Worm (Caenorhabditis elegans) whole organism, L4 larva: ENCODE data around the gene F16B12.4.

ENCODE experiments used
- D1046.2 ChIP-seq: fragments of 200-800 bp; sonication (Bioruptor generic); IDR thresholded peaks from 2 replicates; pipeline ENCODE4 v1.3.6; 2022; ENCODE audit warnings: missing genetic modification characterization, missing compliant biosample characterization
- F44E2.7 ChIP-seq: fragments of 200-800 bp; sonication (Bioruptor generic); IDR thresholded peaks from 2 replicates; pipeline ENCODE4 v2.1.2; 2022; ENCODE audit warnings: missing genetic modification characterization, missing compliant biosample characterization
- F49E8.2 ChIP-seq: sonication (generic microtip); optimal IDR thresholded peaks from 2 replicates; lab custom pipeline; 2016; ENCODE audit warnings: missing compliant biosample characterization, mild to moderate bottlenecking, missing genetic modification characterization, borderline replicate concordance
- Y75B8A.6 ChIP-seq: fragments of 200-800 bp; sonication (Bioruptor generic); IDR thresholded peaks from 2 replicates; pipeline ENCODE4 v1.3.6; 2022; ENCODE audit warnings: missing genetic modification reagents, missing genetic modification characterization, missing compliant biosample characterization
- aha-1 ChIP-seq: fragments of 150-350 bp; peaks from one replicate; lab custom pipeline; 2014; ENCODE audit warnings: missing biosample characterization, missing genetic modification characterization
- ama-1 ChIP-seq: fragments of 150-350 bp; optimal IDR thresholded peaks from 2 replicates; lab custom pipeline; 2014; ENCODE audit warnings: inconsistent platforms, mixed read lengths
- ceh-20 ChIP-seq: fragments of 200-800 bp; sonication (Bioruptor generic); IDR thresholded peaks from 2 replicates; pipeline ENCODE4 v1.3.6; 2022; ENCODE audit warnings: missing genetic modification reagents, missing genetic modification characterization, missing compliant biosample characterization
- ceh-32 ChIP-seq: sonication (generic microtip); optimal IDR thresholded peaks from 2 replicates; lab custom pipeline; 2016; ENCODE audit warnings: mild to moderate bottlenecking, missing genetic modification characterization, missing compliant biosample characterization; ENCODE audit not compliant: poor library complexity
- daf-12 ChIP-seq: fragments of 150-350 bp; optimal IDR thresholded peaks from 2 replicates; lab custom pipeline; 2014; ENCODE audit warnings: missing biosample characterization, missing genetic modification reagents, missing genetic modification characterization
- daf-16 ChIP-seq, 3 experiments: sonication (generic microtip); optimal IDR thresholded peaks; 2 replicates each; lab custom pipeline; 2016 to 2017; ENCODE audit warnings: missing genetic modification characterization in 3 of 3, missing genetic modification reagents in 3 of 3, mild to moderate bottlenecking in 2 of 3, missing compliant biosample characterization in 2 of 3, missing biosample characterization in 1 of 3, moderate library complexity in 1 of 3
- dmd-8 ChIP-seq: fragments of 200-800 bp; sonication (Bioruptor generic); IDR thresholded peaks from 2 replicates; pipeline ENCODE4 v1.3.6; 2022; ENCODE audit warnings: missing genetic modification characterization, missing compliant biosample characterization
- duxl-1 ChIP-seq: sonication (generic microtip); optimal IDR thresholded peaks from 2 replicates; lab custom pipeline; 2016; ENCODE audit warnings: mild to moderate bottlenecking, missing genetic modification characterization, moderate library complexity, missing compliant biosample characterization; ENCODE audit not compliant: poor library complexity
- fkh-10 ChIP-seq: fragments of 150-350 bp; optimal IDR thresholded peaks from 2 replicates; lab custom pipeline; 2014; ENCODE audit warnings: missing biosample characterization, missing genetic modification reagents, missing genetic modification characterization
- fos-1 ChIP-seq: fragments of 150-350 bp; optimal IDR thresholded peaks from 2 replicates; lab custom pipeline; 2014; ENCODE audit warnings: missing biosample characterization, missing genetic modification characterization
- hlh-11 ChIP-seq: fragments of 200-800 bp; sonication (Bioruptor generic); optimal IDR thresholded peaks from 2 replicates; lab custom pipeline; 2018; ENCODE audit warnings: mild to moderate bottlenecking, missing genetic modification characterization, missing compliant biosample characterization
- hlh-30 ChIP-seq: sonication (generic microtip); optimal IDR thresholded peaks from 2 replicates; lab custom pipeline; 2017; ENCODE audit warnings: antibody characterized with exemption, mild to moderate bottlenecking, missing genetic modification characterization, missing compliant biosample characterization; ENCODE audit not compliant: insufficient read depth
- hmg-1.1 ChIP-seq: fragments of 200-800 bp; sonication (Bioruptor generic); IDR thresholded peaks from 2 replicates; pipeline ENCODE4 v1.3.6; 2022; ENCODE audit warnings: missing genetic modification reagents, missing genetic modification characterization, missing compliant biosample characterization
- lin-1 ChIP-seq: fragments of 200-800 bp; sonication (Bioruptor generic); IDR thresholded peaks from 2 replicates; pipeline ENCODE4 v1.3.6; 2022; ENCODE audit warnings: missing genetic modification reagents, missing genetic modification characterization, missing compliant biosample characterization
- lsy-2 ChIP-seq, 2 experiments: fragments of 150-350 bp in 1 of 2; sonication (generic microtip) in 1 of 2; optimal IDR thresholded peaks; 2 replicates each; lab custom pipeline; 2014 to 2017; ENCODE audit warnings: missing biosample characterization in 2 of 2, missing genetic modification characterization in 2 of 2
- madf-5 ChIP-seq, 2 experiments: fragments of 200-800 bp; sonication (Bioruptor generic); IDR thresholded peaks; 2 replicates each; pipeline ENCODE4 v1.3.6; 2022; ENCODE audit warnings: missing compliant biosample characterization in 2 of 2, missing genetic modification characterization in 2 of 2
- mdl-1 ChIP-seq, 2 experiments: fragments of 150-350 bp in 1 of 2; sonication (generic microtip) in 1 of 2; optimal IDR thresholded peaks; 2 replicates each; lab custom pipeline; 2014 to 2017; ENCODE audit warnings: missing biosample characterization in 2 of 2, missing genetic modification characterization in 2 of 2
- mep-1 ChIP-seq: fragments of 150-350 bp; sonication (generic microtip); optimal IDR thresholded peaks from 3 replicates; lab custom pipeline; 2014; ENCODE audit warnings: missing biosample characterization, missing genetic modification characterization
- mxl-3 ChIP-seq: fragments of 200-800 bp; sonication (Bioruptor generic); optimal IDR thresholded peaks from 2 replicates; lab custom pipeline; 2018; ENCODE audit warnings: mild to moderate bottlenecking, missing genetic modification characterization, missing compliant biosample characterization
- nhr-11 ChIP-seq: fragments of 150-350 bp; optimal IDR thresholded peaks from 2 replicates; lab custom pipeline; 2014; ENCODE audit warnings: missing biosample characterization, missing genetic modification characterization
- nhr-237 ChIP-seq: sonication (generic microtip); optimal IDR thresholded peaks from 2 replicates; lab custom pipeline; 2017; ENCODE audit warnings: missing biosample characterization, missing genetic modification characterization
- nhr-25 ChIP-seq: sonication (generic microtip); optimal IDR thresholded peaks from 2 replicates; lab custom pipeline; 2017; ENCODE audit warnings: missing genetic modification characterization, mild to moderate bottlenecking, missing compliant biosample characterization, antibody characterized with exemption, moderate library complexity, borderline replicate concordance; ENCODE audit not compliant: insufficient read depth
- nhr-28 ChIP-seq: fragments of 150-350 bp; optimal IDR thresholded peaks from 2 replicates; lab custom pipeline; 2014; ENCODE audit warnings: missing biosample characterization, missing genetic modification characterization
- nhr-48 ChIP-seq: sonication (generic microtip); optimal IDR thresholded peaks from 2 replicates; lab custom pipeline; 2016; ENCODE audit warnings: mild to moderate bottlenecking, missing genetic modification characterization, missing compliant biosample characterization
- nhr-6 ChIP-seq: fragments of 150-350 bp; optimal IDR thresholded peaks from 2 replicates; lab custom pipeline; 2014; ENCODE audit warnings: missing biosample characterization, missing genetic modification characterization
- nhr-76 ChIP-seq: fragments of 150-350 bp; optimal IDR thresholded peaks from 2 replicates; lab custom pipeline; 2014; ENCODE audit warnings: missing biosample characterization, missing genetic modification characterization
- nhr-77 ChIP-seq: fragments of 150-350 bp; optimal IDR thresholded peaks from 2 replicates; lab custom pipeline; 2014; ENCODE audit warnings: missing biosample characterization, missing genetic modification characterization
- pha-4 ChIP-seq, 2 experiments: fragments of 150-350 bp in 1 of 2; fragments of 200-800 bp in 1 of 2; sonication (Bioruptor generic) in 1 of 2; IDR thresholded peaks in 1 of 2; optimal IDR thresholded peaks in 1 of 2; 2 replicates each; pipeline versions ENCODE4 v1.3.6 to Lab custom; 2014 to 2022; ENCODE audit warnings: missing genetic modification characterization in 2 of 2, missing genetic modification reagents in 2 of 2, missing biosample characterization in 1 of 2, missing compliant biosample characterization in 1 of 2
- rbr-2 ChIP-seq: sonication (generic microtip); optimal IDR thresholded peaks from 2 replicates; lab custom pipeline; 2016; ENCODE audit warnings: missing genotype, missing genetic modification characterization, missing compliant biosample characterization
- saeg-2 ChIP-seq: fragments of 200-800 bp; sonication (Bioruptor generic); IDR thresholded peaks from 2 replicates; pipeline ENCODE4 v1.3.6; 2022; ENCODE audit warnings: missing genetic modification reagents, missing genetic modification characterization, missing compliant biosample characterization
- sdz-12 ChIP-seq: fragments of 200-800 bp; sonication (Bioruptor generic); optimal IDR thresholded peaks from 2 replicates; lab custom pipeline; 2018; ENCODE audit warnings: mild to moderate bottlenecking, missing genetic modification characterization, missing compliant biosample characterization
- spr-1 ChIP-seq: sonication (generic microtip); optimal IDR thresholded peaks from 2 replicates; lab custom pipeline; 2016; ENCODE audit warnings: mild to moderate bottlenecking, missing genetic modification characterization, missing compliant biosample characterization
- tag-97 ChIP-seq: fragments of 200-800 bp; sonication (Bioruptor generic); IDR thresholded peaks from 2 replicates; pipeline ENCODE4 v1.3.6; 2022; ENCODE audit warnings: missing genetic modification characterization, missing compliant biosample characterization
- tra-1 ChIP-seq: fragments of 200-800 bp; sonication (Bioruptor generic); IDR thresholded peaks from 2 replicates; pipeline ENCODE4 v1.3.6; 2022; ENCODE audit warnings: missing genetic modification reagents, missing genetic modification characterization, missing compliant biosample characterization
- unc-39 ChIP-seq: sonication (generic microtip); optimal IDR thresholded peaks from 2 replicates; lab custom pipeline; 2017; ENCODE audit warnings: missing biosample characterization, missing genetic modification characterization
- unc-62 ChIP-seq, 3 experiments: fragments of 150-350 bp in 1 of 3; sonication (generic microtip); optimal IDR thresholded peaks in 2 of 3; peaks in 1 of 3; 1 replicate in 1 of 3; 2 replicates in 2 of 3; lab custom pipeline; 2014 to 2017; ENCODE audit warnings: missing biosample characterization in 3 of 3, missing genetic modification characterization in 3 of 3, missing genetic modification reagents in 3 of 3, missing genotype in 1 of 3
- vab-7 ChIP-seq: fragments of 200-800 bp; sonication (Bioruptor generic); IDR thresholded peaks from 2 replicates; pipeline ENCODE4 v1.3.6; 2022; ENCODE audit warnings: missing genetic modification reagents, missing genetic modification characterization, missing compliant biosample characterization
- zip-2 ChIP-seq: fragments of 150-350 bp; optimal IDR thresholded peaks from 2 replicates; lab custom pipeline; 2014; ENCODE audit warnings: missing biosample characterization, missing genetic modification characterization

F16B12.4 gene

DNA sequence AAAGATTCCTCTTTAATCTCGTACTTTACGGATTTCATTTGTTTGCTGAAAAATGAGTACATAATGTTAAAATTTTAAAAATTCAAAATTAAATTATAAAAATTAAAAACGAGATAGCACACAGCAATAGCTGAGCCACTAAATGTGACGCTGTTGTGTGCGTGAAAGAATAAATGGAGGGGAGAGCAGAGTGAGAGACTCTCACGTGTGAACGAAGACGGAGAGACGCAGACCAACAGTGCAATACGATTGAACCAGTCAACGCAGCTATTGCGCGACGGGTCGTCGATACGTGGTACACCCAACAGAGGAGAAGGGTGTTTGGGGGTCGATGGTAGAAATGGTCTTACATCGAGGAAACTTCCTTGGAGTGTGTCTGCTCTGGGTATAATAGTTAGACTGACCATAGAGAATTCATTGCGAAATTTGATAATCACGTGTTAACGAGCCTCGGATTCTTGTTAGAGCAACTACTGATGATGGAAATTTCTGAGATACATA is at the start of gene F16B12.4:
F16B12.4 (minus strand) TSS at position 51 of the 501 bp plus-strand sequence.
- TF ChIP-seq aha-1 (tag; lab: Kevin White, UChicago) (peak; percentile 96), lin-1 (GFP tag; lab: Robert Waterston, UW) (no peak), hlh-30 (tag; lab: Kevin White, UChicago) (peak; percentile 66), fkh-10 (GFP tag; lab: Kevin White, UChicago) (no peak), dmd-8 (GFP tag; lab: Robert Waterston, UW) (peak; percentile 52; the same call in 1 of the 2 replicates), hmg-1.1 (GFP tag; lab: Robert Waterston, UW) (peak; percentile 53)
- TF ChIP-seq, all 104 proteins: peak for 4

DNA sequence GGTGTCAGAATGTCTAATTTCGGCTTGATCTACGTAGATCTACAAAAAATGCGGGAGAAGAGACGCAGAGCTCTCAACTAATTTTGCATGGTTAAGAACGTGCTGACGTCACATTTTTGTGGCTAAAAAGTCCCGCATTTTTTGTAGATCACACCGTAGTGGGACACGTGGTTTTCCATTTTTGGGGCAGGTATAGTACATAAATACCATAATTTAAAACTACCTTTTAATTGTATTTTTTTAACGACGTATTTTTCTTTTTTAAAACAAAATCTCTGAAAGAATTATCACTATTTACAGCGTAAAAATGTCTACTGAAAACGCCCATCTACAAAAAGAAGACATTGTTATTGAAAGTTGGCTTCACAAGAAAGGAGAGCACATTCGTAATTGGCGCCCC is 48.9 kb upstream of the F16B12.4 start, which contains the start of gene akt-2:
akt-2 (plus strand) TSS at position 301 of the 400 bp plus-strand sequence.
- no peak for TF ChIP-seq daf-12 (tag; lab: Kevin White, UChicago)
- TF ChIP-seq ceh-20 (GFP tag; lab: Robert Waterston, UW), result no peak
- no peak for TF ChIP-seq F44E2.7 (GFP tag; lab: Robert Waterston, UW)
- TF ChIP-seq tag-97 (GFP tag; lab: Robert Waterston, UW), result no peak
- no peak for TF ChIP-seq nhr-77 (tag; lab: Kevin White, UChicago)
- no peak for TF ChIP-seq duxl-1 (tag; lab: Kevin White, UChicago)
- TF ChIP-seq nhr-25 (tag; lab: Kevin White, UChicago), result no peak
- TF ChIP-seq fkh-10 (GFP tag; lab: Kevin White, UChicago), result no peak
- TF ChIP-seq sdz-12 (GFP tag; lab: Kevin White, UChicago), result no peak
- no peak for TF ChIP-seq spr-1

DNA sequence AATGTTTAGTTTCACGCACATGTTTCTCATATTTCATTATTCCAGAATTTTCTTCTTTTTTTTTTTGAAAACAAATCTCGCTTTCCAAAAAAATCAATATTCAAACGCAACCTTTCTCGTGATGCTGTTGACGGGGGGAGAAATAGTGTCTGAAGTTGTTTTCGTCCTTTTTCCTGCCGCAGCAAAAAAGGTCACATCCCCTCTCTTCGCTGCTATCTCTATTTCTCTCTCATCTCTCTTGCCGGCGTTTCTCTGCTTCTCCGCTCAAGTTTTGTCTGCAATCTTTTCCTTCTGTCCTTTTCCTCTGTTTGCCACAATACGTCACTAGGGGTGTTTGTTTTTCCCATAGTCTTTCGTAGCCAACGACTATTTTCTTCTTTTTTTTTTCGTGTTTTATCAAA is 48.3 kb upstream of the F16B12.4 start:
- peak; percentile 18 for TF ChIP-seq aha-1 (tag; lab: Kevin White, UChicago)
- TF ChIP-seq ama-1 (lab: Kevin White, UChicago), result no peak
- 0 out of 2 replicates have a peak, but pooled peaks have one; percentile 29 for TF ChIP-seq pha-4 (GFP tag; IDR thresholded peaks at IDR 0.05; lab: Robert Waterston, UW)
- peak; percentile 93 for TF ChIP-seq pha-4 (tag; optimal IDR thresholded peaks at IDR 0.05; lab: Kevin White, UChicago)
- TF ChIP-seq rbr-2 (tag; lab: Kevin White, UChicago), result peak; percentile 80
- no peak for TF ChIP-seq D1046.2 (GFP tag; lab: Robert Waterston, UW)
- no peak for TF ChIP-seq dmd-8 (GFP tag; lab: Robert Waterston, UW)
- TF ChIP-seq nhr-11 (tag; lab: Kevin White, UChicago), result peak; percentile 79
- TF ChIP-seq unc-39 (tag; lab: Kevin White, UChicago), result no peak
- peak; percentile 96 for TF ChIP-seq nhr-28 (tag; lab: Kevin White, UChicago)
- TF ChIP-seq zip-2 (tag; lab: Kevin White, UChicago), result peak; percentile 17
- TF ChIP-seq mdl-1 (tag; optimal IDR thresholded peaks at IDR 0.05; lab: Kevin White, UChicago), result peak; percentile 63 to 89
- TF ChIP-seq nhr-25 (tag; lab: Kevin White, UChicago), result peak; percentile 46
- TF ChIP-seq daf-12 (tag; lab: Kevin White, UChicago), result no peak
- peak; percentile 90 for TF ChIP-seq nhr-6 (tag; lab: Kevin White, UChicago)
- peak in 1 of 2 experiments; percentile 86 for TF ChIP-seq daf-16 (GFP tag; optimal IDR thresholded peaks at IDR 0.05; lab: Kevin White, UChicago)
- TF ChIP-seq daf-16 (tag; optimal IDR thresholded peaks at IDR 0.05; lab: Kevin White, UChicago), result peak; percentile 99
- no peak for TF ChIP-seq F49E8.2 (tag; lab: Kevin White, UChicago)
- 0 out of 2 replicates have a peak, but pooled peaks have one; percentile 21 for TF ChIP-seq vab-7 (GFP tag; lab: Robert Waterston, UW)
- no peak for TF ChIP-seq fos-1
- peak; percentile 80 for TF ChIP-seq fkh-10 (GFP tag; lab: Kevin White, UChicago)
- TF ChIP-seq nhr-237 (tag; lab: Kevin White, UChicago), result no peak
- TF ChIP-seq saeg-2 (GFP tag; lab: Robert Waterston, UW), result no peak
- peak; percentile 88 for TF ChIP-seq mep-1 (tag; lab: Kevin White, UChicago)
- TF ChIP-seq nhr-76, result no peak
- no peak for TF ChIP-seq Y75B8A.6
- peak; percentile 96 for TF ChIP-seq hlh-30 (tag; lab: Kevin White, UChicago)
- no peak for TF ChIP-seq madf-5 (GFP tag; IDR thresholded peaks at IDR 0.05; lab: Robert Waterston, UW)
- TF ChIP-seq tra-1, result peak; percentile 69
- TF ChIP-seq ceh-32 (tag; lab: Kevin White, UChicago), result no peak
- peak; percentile 44 for TF ChIP-seq mxl-3 (GFP tag; lab: Kevin White, UChicago)
- 0 out of 2 replicates have a peak, but pooled peaks have one; percentile 30 for TF ChIP-seq lin-1 (GFP tag; lab: Robert Waterston, UW)
- TF ChIP-seq ceh-20 (GFP tag; lab: Robert Waterston, UW), result 0 out of 2 replicates have a peak, but pooled peaks have one; percentile 37
- peak; percentile 92 for TF ChIP-seq hlh-11 (tag; lab: Kevin White, UChicago)
- TF ChIP-seq lsy-2 (tag; optimal IDR thresholded peaks at IDR 0.05; lab: Kevin White, UChicago), result peak; percentile 44 to 75
- peak in 1 of 2 experiments; percentile 96 for TF ChIP-seq unc-62 (GFP tag; optimal IDR thresholded peaks at IDR 0.05 in 1 of 2; lab: Kevin White, UChicago)
- no peak for TF ChIP-seq unc-62 (tag; optimal IDR thresholded peaks at IDR 0.05; lab: Kevin White, UChicago)
- TF ChIP-seq sdz-12 (GFP tag; lab: Kevin White, UChicago), result no peak
- peak; percentile 16 for TF ChIP-seq nhr-48 (tag; lab: Kevin White, UChicago)
